Worm (Caenorhabditis elegans): ENCODE data around the gene popl-1.

The popl-1 gene

ce11 chrIII:6447521-6447920 lies 16.8 kb upstream of the popl-1 start (continued):
- no peak for TF ChIP-seq Y75B8A.6 (GFP tag; IDR thresholded peaks at IDR 0.05)
- no peak for TF ChIP-seq ces-1 (GFP tag; optimal IDR thresholded peaks at IDR 0.05)
- peak; percentile 61 for TF ChIP-seq mep-1 (tag; optimal IDR thresholded peaks at IDR 0.05)
- no peak for TF ChIP-seq ceh-32 (tag; optimal IDR thresholded peaks at IDR 0.05; ENCODE audit: poor library complexity)
- peak; percentile 98 for TF ChIP-seq aha-1 (tag)
- no peak for TF ChIP-seq F26F4.8 (GFP tag; conservative IDR thresholded peaks at IDR 0.05)
- peak; percentile 82 for TF ChIP-seq tra-1 (GFP tag; IDR thresholded peaks at IDR 0.05)
- 0 out of 2 replicates have a peak, but pooled peaks have one; percentile 22 for TF ChIP-seq nhr-42 (GFP tag; IDR thresholded peaks at IDR 0.05)
- no peak for TF ChIP-seq zfp-2 (tag; optimal IDR thresholded peaks at IDR 0.05)
- TF ChIP-seq dmd-6 (GFP tag; IDR thresholded peaks at IDR 0.05), result peak; percentile 78
- peak; percentile 52 for TF ChIP-seq mes-2 (tag; optimal IDR thresholded peaks at IDR 0.05; ENCODE audit: poor library complexity, severe bottlenecking)
- peak; percentile 24 for TF ChIP-seq cey-2 (tag; optimal IDR thresholded peaks at IDR 0.05; ENCODE audit: borderline replicate concordance, insufficient read depth)
- TF ChIP-seq saeg-2 (GFP tag; IDR thresholded peaks at IDR 0.05), result no peak
- no peak for TF ChIP-seq F44E2.7 (GFP tag; IDR thresholded peaks at IDR 0.05)
- peak; percentile 79 for TF ChIP-seq dve-1 (tag; optimal IDR thresholded peaks at IDR 0.05; ENCODE audit: insufficient read depth)
- TF ChIP-seq skn-1 (tag; optimal IDR thresholded peaks at IDR 0.05), result no peak
- TF ChIP-seq dmd-8 (GFP tag; IDR thresholded peaks at IDR 0.05), result no peak
- peak; percentile 33 for TF ChIP-seq nhr-6 (tag; optimal IDR thresholded peaks at IDR 0.05)
- TF ChIP-seq fkh-10 (GFP tag; optimal IDR thresholded peaks at IDR 0.05), result no peak
- peak; percentile 89 for TF ChIP-seq hlh-11 (tag; optimal IDR thresholded peaks at IDR 0.05)
- no peak for TF ChIP-seq gei-8 (GFP tag; optimal IDR thresholded peaks at IDR 0.05)
- TF ChIP-seq nhr-11 (tag; optimal IDR thresholded peaks at IDR 0.05), result peak; percentile 78
- no peak for TF ChIP-seq spr-1 (tag; optimal IDR thresholded peaks at IDR 0.05)
- no peak for TF ChIP-seq ZK546.5 (tag; optimal IDR thresholded peaks at IDR 0.05)
- no peak for TF ChIP-seq mdt-29 (GFP tag; IDR thresholded peaks at IDR 0.05)
- no peak for TF ChIP-seq ztf-7 (tag; optimal IDR thresholded peaks at IDR 0.05)
- TF ChIP-seq mxl-3 (GFP tag; optimal IDR thresholded peaks at IDR 0.05), result peak; percentile 89
- TF ChIP-seq Y48G9A.11 (GFP tag; IDR thresholded peaks at IDR 0.05), result no peak
- no peak for TF ChIP-seq fos-1 (tag; optimal IDR thresholded peaks at IDR 0.05)
- no peak for TF ChIP-seq ceh-28 (tag; optimal IDR thresholded peaks at IDR 0.05)
- TF ChIP-seq ceh-44 (GFP tag; IDR thresholded peaks at IDR 0.05), result no peak
- no peak for TF ChIP-seq rbr-2 (tag; optimal IDR thresholded peaks at IDR 0.05)
- no peak for TF ChIP-seq ceh-20 (GFP tag; IDR thresholded peaks at IDR 0.05)
- peak; percentile 50 for TF ChIP-seq lin-38 (GFP tag; IDR thresholded peaks at IDR 0.05)
- TF ChIP-seq set-16 (GFP tag; IDR thresholded peaks at IDR 0.05), result no peak
- no peak for TF ChIP-seq F10B5.3 (tag; optimal IDR thresholded peaks at IDR 0.05)
- no peak for TF ChIP-seq ctbp-1 (GFP tag; IDR thresholded peaks at IDR 0.05)
- no peak for TF ChIP-seq pha-4 (GFP tag; IDR thresholded peaks at IDR 0.05)
- no peak for TF ChIP-seq pha-4 (tag; optimal IDR thresholded peaks at IDR 0.05)
- TF ChIP-seq lir-3 (tag; optimal IDR thresholded peaks at IDR 0.05), result no peak
- TF ChIP-seq unc-62 (GFP tag; optimal IDR thresholded peaks at IDR 0.05 in 1 of 2), result no peak
- no peak for TF ChIP-seq unc-62 (tag; optimal IDR thresholded peaks at IDR 0.05)
- TF ChIP-seq nhr-41 (GFP tag; IDR thresholded peaks at IDR 0.05), result no peak
- TF ChIP-seq spr-3 (GFP tag; optimal IDR thresholded peaks at IDR 0.05), result no peak
- TF ChIP-seq nhr-48 (tag; optimal IDR thresholded peaks at IDR 0.05), result peak; percentile 89
- no peak for TF ChIP-seq ztf-11 (tag; optimal IDR thresholded peaks at IDR 0.05)
- peak; percentile 39; the same call in 1 of the 2 replicates for TF ChIP-seq lin-1 (GFP tag; IDR thresholded peaks at IDR 0.05)
- no peak for TF ChIP-seq F37D6.2 (tag; optimal IDR thresholded peaks at IDR 0.05)
- no peak for TF ChIP-seq ceh-62 (tag; optimal IDR thresholded peaks at IDR 0.05)
- no peak for TF ChIP-seq daf-19 (GFP tag; conservative IDR thresholded peaks at IDR 0.05)
- TF ChIP-seq dpl-1 (GFP tag; optimal IDR thresholded peaks at IDR 0.05), result peak; percentile 33
- no peak for TF ChIP-seq zag-1 (tag; optimal IDR thresholded peaks at IDR 0.05)

All from whole organism, L4 larva.